Fruit fly (Drosophila melanogaster) whole organism, embryonic: ENCODE results near the gene MTPAP.

Experiments used
- Ada2b ChIP-seq: fragments of 200-800 bp; sonication (Bioruptor generic); IDR thresholded peaks from 2 replicates; pipeline ENCODE4 v1.3.6; 2022; ENCODE audit warnings: missing biosample characterization, missing genetic modification characterization
- Adf1 ChIP-seq: fragments of 200-800 bp; sonication (Bioruptor generic); IDR thresholded peaks from 2 replicates; pipeline ENCODE4 v1.3.6; 2022; ENCODE audit warnings: missing biosample characterization, missing genetic modification characterization
- Asciz ChIP-seq: fragments of 200-800 bp; sonication (Bioruptor generic); optimal IDR thresholded peaks from 2 replicates; lab custom pipeline; 2017; ENCODE audit warnings: missing biosample characterization, mild to moderate bottlenecking, missing genetic modification characterization, missing genetic modification reagents
- BtbVII ChIP-seq: fragments of 200-800 bp; sonication (Bioruptor generic); optimal IDR thresholded peaks from 3 replicates; lab custom pipeline; 2017; ENCODE audit warnings: missing biosample characterization, mild to moderate bottlenecking, missing genetic modification characterization
- CG10209 ChIP-seq: fragments of 200-800 bp; sonication (Bioruptor generic); optimal IDR thresholded peaks from 3 replicates; lab custom pipeline; 2017; ENCODE audit warnings: missing biosample characterization, mild to moderate bottlenecking, missing genetic modification characterization, missing genetic modification reagents
- CG10274 ChIP-seq: fragments of 200-800 bp; sonication (Bioruptor generic); optimal IDR thresholded peaks from 3 replicates; lab custom pipeline; 2017; ENCODE audit warnings: missing biosample characterization, mild to moderate bottlenecking, missing genetic modification characterization
- CG14050 ChIP-seq: fragments of 200-800 bp; sonication (Bioruptor generic); IDR thresholded peaks from 3 replicates; pipeline ENCODE4 v1.3.6; 2022; ENCODE audit warnings: missing biosample characterization, missing genetic modification characterization
- CG14860 ChIP-seq: fragments of 200-800 bp; sonication (Bioruptor generic); IDR thresholded peaks from 3 replicates; pipeline ENCODE4 v1.3.6; 2022; ENCODE audit warnings: missing biosample characterization, missing genetic modification characterization; ENCODE audit not compliant: partially characterized antibody
- CG14965 ChIP-seq: fragments of 200-800 bp; sonication (Bioruptor generic); optimal IDR thresholded peaks from 2 replicates; lab custom pipeline; 2016; ENCODE audit warnings: missing biosample characterization, missing genetic modification characterization, borderline replicate concordance
- CG18599 ChIP-seq: fragments of 200-800 bp; sonication (Bioruptor generic); optimal IDR thresholded peaks from 3 replicates; lab custom pipeline; 2017; ENCODE audit warnings: missing biosample characterization, missing genetic modification characterization, mild to moderate bottlenecking, moderate library complexity, missing genetic modification reagents
- CG18619 ChIP-seq: fragments of 200-800 bp; sonication (Bioruptor generic); optimal IDR thresholded peaks from 3 replicates; lab custom pipeline; 2017; ENCODE audit warnings: missing biosample characterization, mild to moderate bottlenecking, missing genetic modification characterization
- CG3407 ChIP-seq: fragments of 200-800 bp; sonication (Bioruptor generic); optimal IDR thresholded peaks from 2 replicates; lab custom pipeline; 2018; ENCODE audit warnings: missing biosample characterization, mild to moderate bottlenecking, missing genetic modification characterization
- CG34376 ChIP-seq: fragments of 200-800 bp; sonication (Bioruptor generic); optimal IDR thresholded peaks from 2 replicates; lab custom pipeline; 2018; ENCODE audit warnings: missing biosample characterization, mild to moderate bottlenecking, missing genetic modification characterization
- CG4404 ChIP-seq: fragments of 200-800 bp; sonication (Bioruptor generic); IDR thresholded peaks from 2 replicates; pipeline ENCODE4 v1.3.6; 2022; ENCODE audit warnings: missing biosample characterization, missing genetic modification characterization
- CG6254 ChIP-seq: fragments of 200-800 bp; sonication (Bioruptor generic); optimal IDR thresholded peaks from 3 replicates; lab custom pipeline; 2017; ENCODE audit warnings: mild to moderate bottlenecking, missing biosample characterization, missing genetic modification reagents, missing genetic modification characterization
- CG7786 ChIP-seq: fragments of 200-800 bp; sonication (Bioruptor generic); optimal IDR thresholded peaks from 2 replicates; lab custom pipeline; 2016; ENCODE audit warnings: missing biosample characterization, missing genetic modification characterization
- Deaf1 ChIP-seq: fragments of 200-800 bp; optimal IDR thresholded peaks from 3 replicates; lab custom pipeline; 2019; ENCODE audit warnings: missing biosample characterization, mild to moderate bottlenecking, missing genetic modification characterization, moderate library complexity
- Dref ChIP-seq: fragments of 200-800 bp; sonication (Bioruptor generic); IDR thresholded peaks from 2 replicates; pipeline ENCODE4 v1.3.6; 2022; ENCODE audit warnings: missing biosample characterization, missing genetic modification characterization
- Drgx ChIP-seq: fragments of 200-800 bp; sonication (Bioruptor generic); IDR thresholded peaks from 2 replicates; pipeline ENCODE4 v1.3.6; 2022; ENCODE audit warnings: missing biosample characterization, missing genetic modification characterization
- HLH4C ChIP-seq: fragments of 200-800 bp; sonication (Bioruptor generic); IDR thresholded peaks from 3 replicates; pipeline ENCODE4 v1.3.6; 2022; ENCODE audit warnings: missing biosample characterization, missing genetic modification characterization; ENCODE audit not compliant: partially characterized antibody
- Hey ChIP-seq: fragments of 200-800 bp; sonication (Bioruptor generic); optimal IDR thresholded peaks from 3 replicates; lab custom pipeline; 2018; ENCODE audit warnings: missing biosample characterization, mild to moderate bottlenecking, missing genetic modification characterization
- HmgZ ChIP-seq: fragments of 200-800 bp; sonication (Bioruptor generic); optimal IDR thresholded peaks from 2 replicates; lab custom pipeline; 2018; ENCODE audit warnings: missing biosample characterization, mild to moderate bottlenecking, missing genetic modification characterization
- Hmr ChIP-seq: fragments of 200-800 bp; sonication (Bioruptor generic); optimal IDR thresholded peaks from 3 replicates; lab custom pipeline; 2017; ENCODE audit warnings: mild to moderate bottlenecking, missing biosample characterization, missing genetic modification reagents, missing genetic modification characterization
- Med ChIP-seq: fragments of 200-800 bp; sonication (Bioruptor generic); peaks from one replicate; lab custom pipeline; 2016; ENCODE audit warnings: missing biosample characterization, missing genetic modification characterization, mild to moderate bottlenecking, inconsistent platforms, moderate library complexity
- PHDP ChIP-seq: fragments of 200-800 bp; sonication (Bioruptor generic); optimal IDR thresholded peaks from 3 replicates; lab custom pipeline; 2018; ENCODE audit warnings: missing biosample characterization, mild to moderate bottlenecking, missing genetic modification characterization, moderate library complexity
- Sry-β ChIP-seq: fragments of 200-800 bp; sonication (Bioruptor generic); optimal IDR thresholded peaks from 2 replicates; lab custom pipeline; 2018; ENCODE audit warnings: missing biosample characterization, mild to moderate bottlenecking, missing genetic modification characterization, moderate library complexity
- Ssrp ChIP-seq: fragments of 200-800 bp; sonication (Bioruptor generic); optimal IDR thresholded peaks from 2 replicates; lab custom pipeline; 2018; ENCODE audit warnings: missing biosample characterization, mild to moderate bottlenecking, missing genetic modification characterization, moderate library complexity
- Trl ChIP-seq, 3 experiments: fragments of >200 bp in 2 of 3; fragments of 200-800 bp in 1 of 3; sonication (Bioruptor generic) in 1 of 3; optimal IDR thresholded peaks; 2 replicates in 1 of 3; 3 replicates in 2 of 3; lab custom pipeline; 2016 to 2017; ENCODE audit warnings: missing biosample characterization in 1 of 3, missing genetic modification characterization in 1 of 3
- ara ChIP-seq: fragments of 200-800 bp; sonication (Bioruptor generic); IDR thresholded peaks from 2 replicates; pipeline ENCODE4 v1.3.6; 2022; ENCODE audit warnings: missing biosample characterization, missing genetic modification characterization
- ash1 ChIP-seq: fragments of 200-800 bp; sonication (Bioruptor generic); optimal IDR thresholded peaks from 2 replicates; lab custom pipeline; 2018; ENCODE audit warnings: missing biosample characterization, mild to moderate bottlenecking, missing genetic modification characterization
- cg ChIP-seq: fragments of 200-800 bp; sonication (Bioruptor generic); optimal IDR thresholded peaks from 3 replicates; lab custom pipeline; 2019; ENCODE audit warnings: missing biosample characterization, mild to moderate bottlenecking, missing genetic modification characterization, moderate library complexity
- ci ChIP-seq: fragments of 200-800 bp; sonication (Bioruptor generic); IDR thresholded peaks from 3 replicates; pipeline ENCODE4 v1.3.6; 2022; ENCODE audit warnings: missing biosample characterization, missing genetic modification characterization
- dati ChIP-seq: fragments of 200-800 bp; sonication (Bioruptor generic); IDR thresholded peaks from 2 replicates; pipeline ENCODE4 v1.3.6; 2022; ENCODE audit warnings: missing biosample characterization, missing genetic modification characterization
- mld ChIP-seq: fragments of 200-800 bp; sonication (Bioruptor generic); IDR thresholded peaks from 3 replicates; pipeline ENCODE4 v1.3.6; 2022; ENCODE audit warnings: missing biosample characterization, missing genetic modification characterization; ENCODE audit not compliant: partially characterized antibody
- nau ChIP-seq: fragments of 200-800 bp; sonication (Bioruptor generic); optimal IDR thresholded peaks from 3 replicates; lab custom pipeline; 2017; ENCODE audit warnings: missing biosample characterization, mild to moderate bottlenecking, missing genetic modification characterization, missing genetic modification reagents
- nerfin-1 ChIP-seq: fragments of 200-800 bp; sonication (Bioruptor generic); optimal IDR thresholded peaks from 3 replicates; lab custom pipeline; 2019; ENCODE audit warnings: missing biosample characterization, mild to moderate bottlenecking, missing genetic modification characterization, moderate library complexity
- nerfin-2 ChIP-seq: fragments of 200-800 bp; sonication (Bioruptor generic); IDR thresholded peaks from 2 replicates; pipeline ENCODE4 v1.3.6; 2022; ENCODE audit warnings: missing biosample characterization, missing genetic modification characterization; ENCODE audit not compliant: partially characterized antibody
- nmo ChIP-seq: fragments of 200-800 bp; sonication (Bioruptor generic); optimal IDR thresholded peaks from 2 replicates; lab custom pipeline; 2018; ENCODE audit warnings: missing biosample characterization, mild to moderate bottlenecking, missing genetic modification characterization, moderate library complexity
- pfk ChIP-seq: fragments of 200-800 bp; sonication (Bioruptor generic); optimal IDR thresholded peaks from 2 replicates; lab custom pipeline; 2018; ENCODE audit warnings: missing biosample characterization, mild to moderate bottlenecking, missing genetic modification characterization, moderate library complexity
- prd ChIP-seq, 3 experiments: fragments of >200 bp in 2 of 3; fragments of 200-800 bp in 1 of 3; sonication (Bioruptor generic) in 1 of 3; optimal IDR thresholded peaks in 2 of 3; IDR thresholded peaks in 1 of 3; 2 replicates in 2 of 3; 3 replicates in 1 of 3; pipeline versions ENCODE4 v1.3.6 to Lab custom; 2017 to 2022; ENCODE audit warnings: missing biosample characterization in 1 of 3, missing genetic modification characterization in 1 of 3
- pzg ChIP-seq: fragments of 200-800 bp; sonication (Bioruptor generic); optimal IDR thresholded peaks from 3 replicates; lab custom pipeline; 2018; ENCODE audit warnings: missing biosample characterization, mild to moderate bottlenecking, missing genetic modification characterization, moderate library complexity
- sc ChIP-seq, 3 experiments: fragments of >200 bp in 2 of 3; fragments of 200-800 bp in 1 of 3; sonication (Bioruptor generic) in 1 of 3; optimal IDR thresholded peaks; 2 replicates in 2 of 3; 3 replicates in 1 of 3; lab custom pipeline; 2017; ENCODE audit warnings: mild to moderate bottlenecking in 1 of 3, missing biosample characterization in 1 of 3, missing genetic modification characterization in 1 of 3, missing genetic modification reagents in 1 of 3
- sima ChIP-seq: fragments of 200-800 bp; sonication (Bioruptor generic); optimal IDR thresholded peaks from 2 replicates; lab custom pipeline; 2016; ENCODE audit warnings: missing biosample characterization, missing genetic modification characterization
- ssp ChIP-seq: fragments of 200-800 bp; sonication (Bioruptor generic); IDR thresholded peaks from 2 replicates; pipeline ENCODE4 v1.3.6; 2022; ENCODE audit warnings: missing biosample characterization, missing genetic modification characterization
- stwl ChIP-seq: fragments of 200-800 bp; sonication (Bioruptor generic); optimal IDR thresholded peaks from 3 replicates; lab custom pipeline; 2018; ENCODE audit warnings: missing biosample characterization, mild to moderate bottlenecking, missing genetic modification characterization, moderate library complexity
- sug ChIP-seq: fragments of 200-800 bp; optimal IDR thresholded peaks from 2 replicates; lab custom pipeline; 2019; ENCODE audit warnings: missing biosample characterization, mild to moderate bottlenecking, missing genetic modification characterization, moderate library complexity

The MTPAP gene

DNA sequence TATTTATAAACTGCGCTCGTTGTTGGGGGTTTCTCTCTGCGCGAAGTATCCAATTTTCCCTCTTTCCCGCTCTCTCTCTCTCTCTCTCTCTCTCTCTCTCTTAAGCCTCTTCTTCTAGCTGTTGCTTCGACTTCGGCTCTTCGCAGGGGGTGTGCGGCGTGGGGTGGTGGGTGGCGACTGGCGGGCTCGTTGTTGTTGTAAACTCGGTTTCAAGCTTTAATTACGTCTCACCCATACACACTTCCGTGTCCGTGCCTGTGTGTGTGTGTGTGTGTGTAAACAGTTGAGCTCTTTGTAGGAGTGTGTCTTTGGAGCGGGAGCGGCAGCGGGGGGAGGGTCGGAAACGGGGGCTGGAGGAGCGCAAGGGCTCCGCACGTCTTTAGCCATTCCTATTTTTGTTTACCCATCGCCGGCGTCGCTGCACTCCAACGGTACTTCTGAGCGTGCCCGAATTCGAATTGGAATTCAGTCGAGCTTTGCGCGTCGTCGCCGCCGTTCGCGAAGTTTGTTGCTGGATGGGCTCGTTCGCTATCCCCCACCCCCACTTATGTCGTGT is 39.1 kb upstream of the MTPAP start (continued):
- no peak for TF ChIP-seq CG14860 (GFP tag; lab: Robert Waterston, UW)
- no peak for TF ChIP-seq CG10274
- TF ChIP-seq stwl = no peak
- no peak for TF ChIP-seq sc (optimal IDR thresholded peaks at IDR 0.05; lab: Kevin White, UChicago)
- TF ChIP-seq sc (GFP tag; optimal IDR thresholded peaks at IDR 0.05; lab: Kevin White, UChicago) = no peak
- TF ChIP-seq CG14050 = no peak
- TF ChIP-seq ash1 (GFP tag; lab: Kevin White, UChicago) = no peak
- no peak for TF ChIP-seq CG7786 (GFP tag; lab: Kevin White, UChicago)
- TF ChIP-seq Drgx (GFP tag; lab: Robert Waterston, UW) = no peak
- TF ChIP-seq Dref (GFP tag; lab: Robert Waterston, UW) = no peak
- TF ChIP-seq ssp = no peak
- TF ChIP-seq nmo (GFP tag; lab: Kevin White, UChicago) = no peak
- TF ChIP-seq CG4404 (GFP tag; lab: Robert Waterston, UW) = no peak
- no peak for TF ChIP-seq mld
- peak; percentile 5 for TF ChIP-seq nerfin-1 (tag; lab: Kevin White, UChicago)
- TF ChIP-seq CG14965 (GFP tag; lab: Kevin White, UChicago) = no peak
- TF ChIP-seq sug (tag; lab: Kevin White, UChicago) = peak; percentile 86
- TF ChIP-seq dati (GFP tag; lab: Robert Waterston, UW) = no peak
- no peak for TF ChIP-seq ara (GFP tag; lab: Robert Waterston, UW)
- no peak for TF ChIP-seq HLH4C
- TF ChIP-seq Ada2b (GFP tag; lab: Robert Waterston, UW) = no peak
- TF ChIP-seq, all 482 proteins: peak for 28

DNA sequence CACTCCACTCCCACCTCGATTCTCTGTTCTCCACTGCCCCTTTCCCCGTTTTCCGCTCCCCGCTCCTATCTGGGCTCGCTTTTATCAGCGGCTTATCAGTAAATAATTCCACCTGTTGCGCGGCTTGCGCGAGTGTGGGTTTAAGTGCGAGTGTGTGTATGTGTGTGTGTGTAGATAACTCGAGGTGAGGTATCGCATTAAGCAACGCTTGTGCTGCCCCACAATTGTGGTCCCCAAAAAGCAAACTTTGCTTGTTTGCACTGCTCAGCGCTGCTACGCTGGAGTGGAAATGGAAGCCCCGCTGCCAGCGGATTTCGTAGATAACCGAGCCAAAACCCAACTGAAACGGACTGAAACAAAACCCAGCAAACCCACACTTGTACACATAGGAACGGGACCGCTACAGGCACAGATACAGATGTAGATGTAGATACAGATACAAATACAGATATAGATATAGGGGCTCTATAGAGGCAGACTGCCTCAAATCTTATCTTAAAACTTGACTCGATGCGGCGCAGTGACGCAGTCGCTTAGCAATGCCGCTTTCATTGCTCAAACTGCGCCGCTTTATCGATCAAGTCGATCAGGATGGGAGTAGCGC is 38.1 kb upstream of the MTPAP start:
- peak; percentile 65 for TF ChIP-seq cg (GFP tag; lab: Kevin White, UChicago)
- no peak for TF ChIP-seq CG6254 (GFP tag; lab: Kevin White, UChicago)
- TF ChIP-seq CG10209 = peak; percentile 18
- TF ChIP-seq sug (tag; lab: Kevin White, UChicago) = peak; percentile 4
- no peak for TF ChIP-seq nau
- TF ChIP-seq Adf1 (GFP tag; lab: Robert Waterston, UW) = peak; percentile 32
- TF ChIP-seq Sry-β (GFP tag; lab: Kevin White, UChicago) = peak; percentile 15
- no peak for TF ChIP-seq prd (optimal IDR thresholded peaks at IDR 0.05; lab: Kevin White, UChicago)
- no peak for TF ChIP-seq prd (GFP tag; IDR thresholded peaks at IDR 0.05; lab: Robert Waterston, UW)
- TF ChIP-seq pzg (GFP tag; lab: Kevin White, UChicago) = no peak
- peak; percentile 7 for TF ChIP-seq CG18619
- TF ChIP-seq HmgZ = peak; percentile 28
- no peak for TF ChIP-seq Trl (optimal IDR thresholded peaks at IDR 0.05; lab: Kevin White, UChicago)
- TF ChIP-seq Trl (GFP tag; optimal IDR thresholded peaks at IDR 0.05; lab: Kevin White, UChicago) = no peak
- TF ChIP-seq Ssrp = no peak
- no peak for TF ChIP-seq nerfin-2 (GFP tag; lab: Robert Waterston, UW)
- peak; percentile 35 for TF ChIP-seq CG3407 (GFP tag; lab: Kevin White, UChicago)
- no peak for TF ChIP-seq Deaf1 (tag; lab: Kevin White, UChicago)
- peak; percentile 3 for TF ChIP-seq CG18599
- TF ChIP-seq ci (GFP tag; lab: Robert Waterston, UW) = peak; percentile 38; the same call in 1 of the 3 replicates
- peak; percentile 29 for TF ChIP-seq BtbVII (GFP tag; lab: Kevin White, UChicago)
- peak; percentile 58 for TF ChIP-seq Med (GFP tag; lab: Kevin White, UChicago)
- TF ChIP-seq pfk (GFP tag; lab: Kevin White, UChicago) = peak; percentile 55
- TF ChIP-seq sima (GFP tag; lab: Kevin White, UChicago) = no peak
- peak; percentile 31 for TF ChIP-seq Hmr
- peak; percentile 19 for TF ChIP-seq Asciz
- TF ChIP-seq Hey (tag; lab: Kevin White, UChicago) = peak; percentile 22
- TF ChIP-seq CG34376 (GFP tag; lab: Kevin White, UChicago) = peak; percentile 32
- no peak for TF ChIP-seq PHDP (tag; lab: Kevin White, UChicago)
- no peak for TF ChIP-seq sc (optimal IDR thresholded peaks at IDR 0.05; lab: Kevin White, UChicago)
- peak; percentile 18 for TF ChIP-seq sc (GFP tag; optimal IDR thresholded peaks at IDR 0.05; lab: Kevin White, UChicago)
